Worm (Caenorhabditis elegans): Measurements from ENCODE around the gene Y41D4B.24.

Gene Y41D4B.24

ce11 chrIV:1637333-1637732, 44.6 kb downstream of the Y41D4B.24 start:
- TF ChIP-seq B0310.2 (tag; optimal IDR thresholded peaks at IDR 0.05) (no peak), aly-1 (tag; optimal IDR thresholded peaks at IDR 0.05) (no peak)

DNA sequence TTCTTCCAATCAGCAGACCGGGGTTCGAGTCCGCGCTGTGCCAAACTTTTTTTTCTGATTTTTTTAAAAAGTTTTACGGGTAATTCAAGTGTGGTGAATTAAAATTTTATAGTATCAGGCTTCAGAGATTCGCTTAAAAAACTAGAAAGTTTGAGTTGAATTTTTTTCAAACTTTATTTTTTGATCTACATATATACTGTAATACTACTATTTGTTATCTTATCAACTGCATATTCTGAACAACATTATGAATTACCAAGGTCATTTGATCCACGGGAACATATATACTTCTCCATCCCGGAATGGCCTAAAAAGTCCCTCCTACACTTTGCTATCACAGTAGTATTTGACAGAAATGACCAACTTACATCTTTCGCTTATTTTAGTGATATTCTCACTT, 48.5 kb downstream of the Y41D4B.24 start, which contains the start of gene Y41D4B.6:
Gene Y41D4B.6, plus strand, starts transcription at position 301 of the 400 bp plus-strand sequence.
- TF ChIP-seq hnd-1 (tag; optimal IDR thresholded peaks at IDR 0.05): no peak
- TF ChIP-seq pes-1 (GFP tag; IDR thresholded peaks at IDR 0.05): no peak
- TF ChIP-seq aly-1 (tag; optimal IDR thresholded peaks at IDR 0.05): no peak
- TF ChIP-seq tbx-37 (GFP tag; conservative IDR thresholded peaks at IDR 0.05): no peak
- TF ChIP-seq flt-1 (GFP tag; IDR thresholded peaks at IDR 0.05): no peak
- no peak for TF ChIP-seq scrt-1 (GFP tag; IDR thresholded peaks at IDR 0.05)
- TF ChIP-seq F13C5.2 (tag; optimal IDR thresholded peaks at IDR 0.05): no peak
- TF ChIP-seq tra-4 (tag; optimal IDR thresholded peaks at IDR 0.05): no peak
- TF ChIP-seq ceh-36 (tag; optimal IDR thresholded peaks at IDR 0.05): no peak
- no peak for TF ChIP-seq tbx-11 (GFP tag; IDR thresholded peaks at IDR 0.05)
- TF ChIP-seq hmbx-1 (tag; optimal IDR thresholded peaks at IDR 0.05): no peak
- TF ChIP-seq hmg-4 (GFP tag; optimal IDR thresholded peaks at IDR 0.05): no peak
- no peak for TF ChIP-seq ets-7 (tag; optimal IDR thresholded peaks at IDR 0.05)
- no peak for TF ChIP-seq sea-1 (GFP tag; conservative IDR thresholded peaks at IDR 0.05)

DNA sequence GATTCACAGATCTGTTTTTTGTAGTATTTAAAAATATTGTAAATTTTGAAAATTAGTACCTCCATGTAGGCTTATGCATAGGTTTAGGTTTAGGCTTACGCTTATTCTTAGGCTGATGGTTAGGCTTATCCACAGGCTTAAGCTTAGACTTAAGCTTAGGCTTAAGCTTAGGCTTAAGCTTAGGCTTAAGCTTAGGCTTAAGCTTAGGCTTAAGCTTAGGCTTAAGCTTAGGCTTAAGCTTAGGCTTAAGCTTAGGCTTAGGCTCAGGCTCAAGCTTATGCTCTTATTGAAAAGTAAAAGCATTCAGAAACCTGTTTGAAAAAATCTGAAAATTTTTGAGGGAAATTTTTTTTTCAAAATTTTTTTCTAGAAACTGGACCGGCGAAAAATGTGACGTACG, 49.4 kb downstream of the Y41D4B.24 start:
- peak; percentile 78 for TF ChIP-seq ceh-36 (tag; optimal IDR thresholded peaks at IDR 0.05)
- no peak for TF ChIP-seq ama-1 (optimal IDR thresholded peaks at IDR 0.05)
- TF ChIP-seq ets-7 (tag; optimal IDR thresholded peaks at IDR 0.05): no peak

DNA sequence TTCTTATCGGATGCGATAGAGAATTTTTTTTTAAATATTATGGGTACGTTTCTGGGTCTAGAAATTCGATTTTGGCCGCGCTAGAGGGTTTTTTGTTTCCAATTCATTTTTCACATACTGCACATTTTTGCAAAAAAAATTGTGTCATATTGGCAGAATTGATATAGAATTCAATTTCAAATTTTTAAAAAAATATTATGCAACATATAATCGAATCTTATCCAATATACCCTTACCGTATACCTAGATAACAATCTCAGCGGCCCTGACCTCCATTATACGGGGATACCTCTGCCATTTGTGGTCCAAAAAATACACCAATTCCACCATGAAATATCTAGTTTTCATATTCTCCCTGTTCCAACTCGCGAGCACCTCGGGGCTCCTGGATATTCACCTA, 50.3 kb downstream of the Y41D4B.24 start, which contains the start of gene cpg-24:
Gene cpg-24, plus strand, starts transcription at position 301 of the 400 bp plus-strand sequence.
- TF ChIP-seq tbx-37 (GFP tag; conservative IDR thresholded peaks at IDR 0.05) (no peak), tbx-11 (GFP tag; IDR thresholded peaks at IDR 0.05) (no peak), ama-1 (optimal IDR thresholded peaks at IDR 0.05) (no peak), pes-1 (GFP tag; IDR thresholded peaks at IDR 0.05) (no peak), flt-1 (GFP tag; IDR thresholded peaks at IDR 0.05) (no peak), hmbx-1 (tag; optimal IDR thresholded peaks at IDR 0.05) (no peak), hnd-1 (tag; optimal IDR thresholded peaks at IDR 0.05) (no peak), ets-7 (tag; optimal IDR thresholded peaks at IDR 0.05) (no peak), B0310.2 (tag; optimal IDR thresholded peaks at IDR 0.05) (no peak), ceh-36 (tag; optimal IDR thresholded peaks at IDR 0.05) (no peak), scrt-1 (GFP tag; IDR thresholded peaks at IDR 0.05) (no peak), tra-4 (tag; optimal IDR thresholded peaks at IDR 0.05) (no peak), sea-1 (GFP tag; conservative IDR thresholded peaks at IDR 0.05) (no peak), ceh-13 (GFP tag; optimal IDR thresholded peaks at IDR 0.05) (no peak), hmg-4 (GFP tag; optimal IDR thresholded peaks at IDR 0.05) (no peak)

ce11 chrIV:1628730-1629129, 53.2 kb downstream of the Y41D4B.24 start:
- TF ChIP-seq tbx-11 (GFP tag; IDR thresholded peaks at IDR 0.05): no peak
- no peak for TF ChIP-seq B0310.2 (tag; optimal IDR thresholded peaks at IDR 0.05)
- no peak for TF ChIP-seq tbx-37 (GFP tag; conservative IDR thresholded peaks at IDR 0.05)

- TF ChIP-seq ceh-36 (tag; optimal IDR thresholded peaks at IDR 0.05): peak; percentile 61
- TF ChIP-seq flt-1 (GFP tag; IDR thresholded peaks at IDR 0.05): no peak
These were observed 53.7 kb downstream of the Y41D4B.24 start for ce11 chrIV:1628281-1628680.

Measured in whole organism, early embryonic.